Fruit fly (Drosophila melanogaster): ENCODE data around the gene Papst2.

The Papst2 gene

dm6 chr3L:17015663-17016575 lies 26.7 kb upstream of the Papst2 start, which contains the start of the genes CG6664 and CG7728 (continued):
- no peak for TF ChIP-seq cato (GFP tag; optimal IDR thresholded peaks at IDR 0.05; ENCODE audit: borderline replicate concordance)
- no peak for TF ChIP-seq Mad (GFP tag; optimal IDR thresholded peaks at IDR 0.05)
- TF ChIP-seq CG4617 (GFP tag; optimal IDR thresholded peaks at IDR 0.05; ENCODE audit: borderline replicate concordance): peak; percentile 87
- TF ChIP-seq slp2 (GFP tag; optimal IDR thresholded peaks at IDR 0.05): peak; percentile 18
- no peak for TF ChIP-seq chinmo (GFP tag; IDR thresholded peaks at IDR 0.05; ENCODE audit: partially characterized antibody)
- TF ChIP-seq aop (GFP tag; IDR thresholded peaks at IDR 0.05): no peak
- no peak for TF ChIP-seq CkIIα-i1 (GFP tag; IDR thresholded peaks at IDR 0.05)
- TF ChIP-seq CG14014 (GFP tag; IDR thresholded peaks at IDR 0.05): peak; percentile 25
- peak; percentile 42 for TF ChIP-seq CG8944 (GFP tag; optimal IDR thresholded peaks at IDR 0.05)
- no peak for TF ChIP-seq CG6254 (GFP tag; optimal IDR thresholded peaks at IDR 0.05)
- TF ChIP-seq CG10959 (GFP tag; IDR thresholded peaks at IDR 0.05): no peak
- no peak for TF ChIP-seq bowl (GFP tag; IDR thresholded peaks at IDR 0.05)
- no peak for TF ChIP-seq usp (GFP tag; optimal IDR thresholded peaks at IDR 0.05)
- TF ChIP-seq Bdp1 (GFP tag; optimal IDR thresholded peaks at IDR 0.05): no peak
- no peak for TF ChIP-seq CG13123 (GFP tag; optimal IDR thresholded peaks at IDR 0.05)
- peak; percentile 30; the same call in 1 of the 3 replicates for TF ChIP-seq H15 (GFP tag; IDR thresholded peaks at IDR 0.05)
- TF ChIP-seq Dbx (GFP tag; IDR thresholded peaks at IDR 0.05): peak; percentile 54; the same call in 2 of the 3 replicates
- TF ChIP-seq corto (GFP tag; optimal IDR thresholded peaks at IDR 0.05): no peak
- no peak for TF ChIP-seq gro (GFP tag; optimal IDR thresholded peaks at IDR 0.05)
- TF ChIP-seq sima (GFP tag; optimal IDR thresholded peaks at IDR 0.05): no peak
- TF ChIP-seq CG18011 (GFP tag; optimal IDR thresholded peaks at IDR 0.05): peak; percentile 1
- TF ChIP-seq CoRest (tag; optimal IDR thresholded peaks at IDR 0.05): peak; percentile 80
- TF ChIP-seq Hand (GFP tag; optimal IDR thresholded peaks at IDR 0.05): no peak
- TF ChIP-seq CG32532 (GFP tag; IDR thresholded peaks at IDR 0.05): peak; percentile 47
- TF ChIP-seq amos (GFP tag; IDR thresholded peaks at IDR 0.05; ENCODE audit: partially characterized antibody): peak; percentile 60; the same call in 1 of the 2 replicates
- peak; percentile 8 for TF ChIP-seq Atf-2 (GFP tag; optimal IDR thresholded peaks at IDR 0.05)
- peak; percentile 51 for TF ChIP-seq CG2712 (tag; optimal IDR thresholded peaks at IDR 0.05)
- TF ChIP-seq odd (GFP tag; optimal IDR thresholded peaks at IDR 0.05): no peak
- no peak for TF ChIP-seq CG11723 (GFP tag; optimal IDR thresholded peaks at IDR 0.05)
- TF ChIP-seq Gsc (GFP tag; IDR thresholded peaks at IDR 0.05): no peak
- no peak; the same call in 2 of the 3 replicates for TF ChIP-seq CG14860 (GFP tag; IDR thresholded peaks at IDR 0.05; ENCODE audit: partially characterized antibody)
- no peak for TF ChIP-seq Poxn (GFP tag; IDR thresholded peaks at IDR 0.05)
- TF ChIP-seq CG6689 (GFP tag; IDR thresholded peaks at IDR 0.05): 0 out of 2 replicates have a peak, but pooled peaks have one; percentile 16
- peak; percentile 17; the same call in 1 of the 2 replicates for TF ChIP-seq onecut (GFP tag; IDR thresholded peaks at IDR 0.05)
- TF ChIP-seq D (optimal IDR thresholded peaks at IDR 0.05): no peak
- TF ChIP-seq D (GFP tag; optimal IDR thresholded peaks at IDR 0.05): peak; percentile 33
- TF ChIP-seq CG16813 (GFP tag; IDR thresholded peaks at IDR 0.05; ENCODE audit: partially characterized antibody): peak; percentile 56; the same call in 2 of the 3 replicates
- no peak for TF ChIP-seq CG15073 (GFP tag; optimal IDR thresholded peaks at IDR 0.05)
- TF ChIP-seq nom (GFP tag; optimal IDR thresholded peaks at IDR 0.05): no peak
- no peak for TF ChIP-seq CG30431 (GFP tag; optimal IDR thresholded peaks at IDR 0.05)
- 0 out of 2 replicates have a peak, but pooled peaks have one; percentile 17 for TF ChIP-seq Ada2b (GFP tag; IDR thresholded peaks at IDR 0.05)
- TF ChIP-seq sna (GFP tag; IDR thresholded peaks at IDR 0.05; ENCODE audit: partially characterized antibody): peak; percentile 36; the same call in 1 of the 2 replicates
- peak; percentile 32 for TF ChIP-seq YL-1 (GFP tag; optimal IDR thresholded peaks at IDR 0.05)
- TF ChIP-seq CG9437 (GFP tag; optimal IDR thresholded peaks at IDR 0.05): peak; percentile 74
- no peak for TF ChIP-seq CG7786 (GFP tag; optimal IDR thresholded peaks at IDR 0.05)
- TF ChIP-seq CG6854 (GFP tag; optimal IDR thresholded peaks at IDR 0.05): no peak
- TF ChIP-seq CG2120 (GFP tag; optimal IDR thresholded peaks at IDR 0.05): peak; percentile 76
- TF ChIP-seq Chrac-16 (GFP tag; optimal IDR thresholded peaks at IDR 0.05): peak; percentile 41

All from whole organism, embryonic.